Worm (Caenorhabditis elegans): Measurements from ENCODE around the gene srg-5.

The srg-5 gene

DNA sequence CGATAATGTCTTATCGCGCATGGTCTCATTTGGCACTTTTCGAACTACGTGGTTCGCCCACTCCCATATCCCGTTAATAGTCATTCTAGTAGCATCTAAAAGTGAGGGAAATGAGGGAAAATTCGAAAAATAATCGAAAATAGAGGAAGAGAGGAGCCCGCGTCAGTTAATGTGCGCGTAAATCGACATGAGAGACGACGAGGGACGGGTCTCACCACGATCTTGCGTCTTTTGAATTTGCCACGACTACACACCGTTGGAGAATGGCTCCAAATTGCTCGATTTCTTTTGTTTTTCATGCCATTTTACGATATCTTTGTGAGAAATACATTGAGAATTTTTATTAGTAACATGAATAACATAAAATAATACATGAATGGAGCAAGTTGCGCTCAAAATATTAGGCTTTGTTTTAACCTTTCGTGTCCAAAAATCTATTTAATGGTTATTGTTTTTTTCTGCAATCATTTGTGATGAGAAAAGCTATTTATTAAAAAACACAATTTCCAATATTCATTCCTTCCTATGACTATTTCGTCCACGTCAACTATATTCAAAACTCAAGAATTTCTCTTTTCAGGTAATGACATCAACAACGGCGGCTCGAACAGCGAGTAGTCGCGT is 16.2 kb downstream of the srg-5 start, which contains the start of the genes gen-1 and stt-3:
gen-1 (minus strand) TSS at position 95 of the 624 bp plus-strand sequence.
stt-3 (plus strand) TSS at position 574 of the 624 bp plus-strand sequence.
- TF ChIP-seq ceh-31 (tag; optimal IDR thresholded peaks at IDR 0.05) (no peak), F13H6.1 (tag; optimal IDR thresholded peaks at IDR 0.05) (no peak), hlh-13 (GFP tag; optimal IDR thresholded peaks at IDR 0.05) (no peak), dmd-4 (tag; optimal IDR thresholded peaks at IDR 0.05; ENCODE audit: borderline replicate concordance) (no peak), elt-4 (tag; optimal IDR thresholded peaks at IDR 0.05) (no peak), eyg-1 (tag; optimal IDR thresholded peaks at IDR 0.05) (no peak), fkh-10 (GFP tag; optimal IDR thresholded peaks at IDR 0.05) (no peak), sdc-2 (tag; optimal IDR thresholded peaks at IDR 0.05) (no peak), K09A11.1 (tag; optimal IDR thresholded peaks at IDR 0.05; ENCODE audit: insufficient read depth) (no peak), madf-2 (tag; optimal IDR thresholded peaks at IDR 0.05) (no peak), ceh-18 (tag; optimal IDR thresholded peaks at IDR 0.05) (no peak), K02D7.2 (tag; optimal IDR thresholded peaks at IDR 0.05) (no peak), ceh-48 (tag; optimal IDR thresholded peaks at IDR 0.05) (no peak), ttx-3 (tag; optimal IDR thresholded peaks at IDR 0.05) (no peak), unc-86 (tag; optimal IDR thresholded peaks at IDR 0.05) (no peak), ceh-24 (tag; optimal IDR thresholded peaks at IDR 0.05) (no peak), nfya-1 (tag; optimal IDR thresholded peaks at IDR 0.05) (no peak), pat-9 (tag; optimal IDR thresholded peaks at IDR 0.05) (no peak), ceh-6 (GFP tag; optimal IDR thresholded peaks at IDR 0.05) (no peak), tbx-7 (tag; optimal IDR thresholded peaks at IDR 0.05) (no peak)

DNA sequence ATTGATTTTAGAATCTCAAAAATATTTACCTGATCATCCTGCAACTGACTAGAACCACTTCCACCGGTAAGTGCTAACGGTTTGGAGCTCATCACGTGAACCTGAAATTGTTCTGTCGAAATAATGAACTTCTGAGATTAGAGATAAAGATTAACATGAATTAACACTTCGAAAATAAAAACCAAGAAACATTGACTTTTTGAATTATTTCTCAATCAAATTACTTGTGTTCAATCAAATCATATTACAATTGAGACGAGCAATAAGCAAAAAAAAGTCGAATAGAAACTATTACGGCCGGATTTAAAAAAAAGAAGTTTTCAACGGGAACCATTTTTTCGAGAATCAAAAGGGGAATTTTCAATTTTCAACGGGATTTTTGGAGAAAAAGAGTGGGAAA is 18.6 kb downstream of the srg-5 start, which contains the start of gene bcas-2:
bcas-2 (minus strand) TSS at position 101 of the 400 bp plus-strand sequence.
- TF ChIP-seq fkh-10 (GFP tag; optimal IDR thresholded peaks at IDR 0.05) (no peak), pax-1 (tag; optimal IDR thresholded peaks at IDR 0.05) (no peak), hlh-8 (tag; optimal IDR thresholded peaks at IDR 0.05) (no peak), ceh-48 (tag; optimal IDR thresholded peaks at IDR 0.05) (no peak), pat-9 (tag; optimal IDR thresholded peaks at IDR 0.05) (no peak), ahr-1 (tag; optimal IDR thresholded peaks at IDR 0.05) (no peak), ceh-45 (GFP tag; IDR thresholded peaks at IDR 0.05) (no peak), tbx-7 (tag; optimal IDR thresholded peaks at IDR 0.05) (no peak), sox-4 (tag; optimal IDR thresholded peaks at IDR 0.05) (no peak), fax-1 (tag; optimal IDR thresholded peaks at IDR 0.05) (no peak), hlh-13 (GFP tag; optimal IDR thresholded peaks at IDR 0.05) (no peak), ceh-2 (tag; optimal IDR thresholded peaks at IDR 0.05) (no peak), unc-55 (GFP tag; optimal IDR thresholded peaks at IDR 0.05) (no peak), pros-1 (tag; optimal IDR thresholded peaks at IDR 0.05) (no peak), odd-2 (tag; optimal IDR thresholded peaks at IDR 0.05) (no peak), pqm-1 (tag; optimal IDR thresholded peaks at IDR 0.05) (no peak), Y22D7AL.16 (tag; optimal IDR thresholded peaks at IDR 0.05) (no peak)

DNA sequence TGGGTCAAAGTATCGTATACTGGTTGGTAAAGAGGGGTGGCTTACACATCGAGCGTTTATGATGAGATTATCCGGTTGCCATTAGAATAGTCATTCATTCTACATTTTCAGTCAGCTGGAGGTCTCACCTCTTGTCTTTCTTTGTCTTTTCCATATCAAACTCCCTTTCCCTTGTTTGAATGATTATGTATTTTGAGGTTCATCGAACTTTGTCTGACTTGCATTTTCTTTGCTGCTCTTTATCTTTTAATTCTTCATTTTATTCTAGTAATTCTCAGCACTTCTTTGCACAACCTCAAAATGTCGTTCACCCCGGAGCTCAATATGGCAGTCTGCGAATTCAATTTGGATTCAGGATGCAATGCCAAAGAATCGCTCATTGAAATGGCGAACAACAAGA is 23.8 kb downstream of the srg-5 start, which contains the start of gene T12A2.3:
T12A2.3 (plus strand) TSS at position 301 of the 400 bp plus-strand sequence.
- no peak for TF ChIP-seq unc-42 (tag; optimal IDR thresholded peaks at IDR 0.05)
- no peak for TF ChIP-seq ceh-19 (GFP tag; optimal IDR thresholded peaks at IDR 0.05)
- no peak for TF ChIP-seq ref-2 (tag; optimal IDR thresholded peaks at IDR 0.05)
- no peak for TF ChIP-seq ztf-16 (tag; optimal IDR thresholded peaks at IDR 0.05)
- no peak for TF ChIP-seq pha-4 (tag; optimal IDR thresholded peaks at IDR 0.05)

DNA sequence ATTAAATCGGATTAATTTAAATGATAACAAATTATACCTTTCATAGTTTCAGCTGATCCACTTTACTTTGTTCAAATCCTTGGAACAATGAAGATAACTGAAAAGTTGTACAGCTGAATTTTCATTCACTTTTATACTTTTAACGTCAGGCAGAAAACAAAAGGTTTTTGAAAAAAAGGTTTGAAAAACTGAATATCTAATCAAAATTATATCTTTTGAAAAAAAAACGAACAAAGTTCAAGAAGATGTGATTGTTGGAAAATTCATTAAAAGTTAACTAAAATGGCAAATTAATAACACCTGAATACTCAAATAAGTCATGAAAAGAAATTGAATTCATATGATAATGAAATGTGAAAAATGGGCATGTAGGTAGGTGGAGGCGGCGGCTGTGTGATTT is 27.7 kb downstream of the srg-5 start, which contains the start of gene T12A2.21:
T12A2.21 (minus strand) TSS at position 101 of the 400 bp plus-strand sequence.
- TF ChIP-seq elt-4 (tag; optimal IDR thresholded peaks at IDR 0.05): no peak
- no peak for TF ChIP-seq ztf-16 (tag; optimal IDR thresholded peaks at IDR 0.05)
- no peak for TF ChIP-seq dve-1 (tag; optimal IDR thresholded peaks at IDR 0.05)
- TF ChIP-seq fkh-6 (tag; optimal IDR thresholded peaks at IDR 0.05): no peak
- TF ChIP-seq ceh-2 (tag; optimal IDR thresholded peaks at IDR 0.05): no peak
- no peak for TF ChIP-seq ref-2 (tag; optimal IDR thresholded peaks at IDR 0.05)
- TF ChIP-seq unc-42 (tag; optimal IDR thresholded peaks at IDR 0.05): no peak
- TF ChIP-seq hlh-30 (tag; optimal IDR thresholded peaks at IDR 0.05; ENCODE audit: insufficient read depth): no peak
- no peak for TF ChIP-seq ttx-3 (tag; optimal IDR thresholded peaks at IDR 0.05)
- no peak for TF ChIP-seq K09A11.1 (tag; optimal IDR thresholded peaks at IDR 0.05; ENCODE audit: insufficient read depth)
- no peak for TF ChIP-seq gmeb-2 (tag; optimal IDR thresholded peaks at IDR 0.05)
- no peak for TF ChIP-seq ceh-14 (tag; optimal IDR thresholded peaks at IDR 0.05)
- TF ChIP-seq ceh-22 (tag; optimal IDR thresholded peaks at IDR 0.05): no peak
- no peak for TF ChIP-seq fax-1 (tag; optimal IDR thresholded peaks at IDR 0.05)
- no peak for TF ChIP-seq ama-1 (optimal IDR thresholded peaks at IDR 0.05)
- TF ChIP-seq hlh-8 (tag; optimal IDR thresholded peaks at IDR 0.05): no peak
- no peak for TF ChIP-seq mec-3 (tag; optimal IDR thresholded peaks at IDR 0.05; ENCODE audit: borderline replicate concordance)
- TF ChIP-seq pros-1 (tag; optimal IDR thresholded peaks at IDR 0.05): no peak
